Fruit fly (Drosophila melanogaster): Measurements from ENCODE around the gene CG45099.

The CG45099 gene

DNA sequence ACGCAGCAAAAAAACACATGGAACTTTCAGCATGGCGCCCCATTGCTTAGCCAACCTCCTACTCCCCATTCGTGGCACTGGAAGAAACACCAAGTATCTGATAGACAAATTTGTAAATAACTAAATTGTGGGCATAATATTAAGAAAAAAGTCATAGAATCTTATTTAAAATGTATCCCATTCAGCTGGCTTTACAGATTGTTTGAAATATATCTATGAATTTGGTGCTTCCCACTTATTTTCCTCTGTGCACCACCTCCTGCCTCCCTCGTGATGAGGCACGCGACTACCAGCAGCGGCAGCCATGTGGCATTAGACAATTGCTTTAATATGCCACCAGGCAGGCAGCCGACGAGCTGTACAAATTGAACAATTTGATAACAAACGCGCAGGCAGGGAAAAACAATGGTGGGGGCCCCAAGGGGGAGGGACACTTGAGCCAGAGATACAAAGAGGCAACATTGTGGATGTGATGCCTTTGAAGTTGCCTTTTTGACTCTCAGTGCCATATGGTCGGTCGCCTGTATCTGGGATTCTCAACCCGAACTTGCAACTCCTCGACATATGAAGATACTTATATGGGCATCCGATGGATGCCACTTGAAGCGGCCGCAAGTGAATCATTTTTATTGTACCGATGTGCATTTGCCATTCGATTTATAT is 15.2 kb upstream of the CG45099 start (continued):
- TF ChIP-seq Gug (GFP tag; IDR thresholded peaks at IDR 0.05) (peak; percentile 68), CG8319 (GFP tag; optimal IDR thresholded peaks at IDR 0.05) (no peak), CG11294 (GFP tag; IDR thresholded peaks at IDR 0.05) (peak; percentile 60), Hr39 (GFP tag; optimal IDR thresholded peaks at IDR 0.05) (peak; percentile 12), dsx (GFP tag; optimal IDR thresholded peaks at IDR 0.05; ENCODE audit: poor library complexity, severe bottlenecking) (peak; percentile 62), cyc (GFP tag; optimal IDR thresholded peaks at IDR 0.05) (peak; percentile 5), CG4318 (GFP tag; optimal IDR thresholded peaks at IDR 0.05) (peak; percentile 61), CG6792 (GFP tag; optimal IDR thresholded peaks at IDR 0.05) (peak; percentile 29), CG6276 (GFP tag; optimal IDR thresholded peaks at IDR 0.05) (peak; percentile 66), Ets96B (tag; optimal IDR thresholded peaks at IDR 0.05) (peak; percentile 55), Eip78C (GFP tag) (peak; percentile 85), CG34406 (GFP tag; optimal IDR thresholded peaks at IDR 0.05) (no peak), fkh (GFP tag; optimal IDR thresholded peaks at IDR 0.05) (peak; percentile 41), CG8119 (GFP tag; IDR thresholded peaks at IDR 0.05) (peak; percentile 85), CG16779 (tag; optimal IDR thresholded peaks at IDR 0.05) (peak; percentile 6), Eip75B (GFP tag; optimal IDR thresholded peaks at IDR 0.05) (peak; percentile 50), Smox (GFP tag; optimal IDR thresholded peaks at IDR 0.05) (no peak), fd59A (GFP tag; optimal IDR thresholded peaks at IDR 0.05) (peak; percentile 32), CG7368 (GFP tag; optimal IDR thresholded peaks at IDR 0.05) (no peak), Sox102F (GFP tag; optimal IDR thresholded peaks at IDR 0.05) (no peak), CG6854 (GFP tag; optimal IDR thresholded peaks at IDR 0.05) (no peak), OdsH (GFP tag; optimal IDR thresholded peaks at IDR 0.05) (peak; percentile 60), CG10631 (GFP tag; optimal IDR thresholded peaks at IDR 0.05) (peak; percentile 56), CG9139 (GFP tag; optimal IDR thresholded peaks at IDR 0.05) (no peak), net (GFP tag; optimal IDR thresholded peaks at IDR 0.05) (peak; percentile 62), Blimp-1 (GFP tag; optimal IDR thresholded peaks at IDR 0.05) (no peak), ss (GFP tag; optimal IDR thresholded peaks at IDR 0.05) (peak in 1 of 2 experiments; percentile 26), Sox15 (GFP tag; optimal IDR thresholded peaks at IDR 0.05) (no peak), CG8632 (GFP tag; optimal IDR thresholded peaks at IDR 0.05) (peak; percentile 31)

DNA sequence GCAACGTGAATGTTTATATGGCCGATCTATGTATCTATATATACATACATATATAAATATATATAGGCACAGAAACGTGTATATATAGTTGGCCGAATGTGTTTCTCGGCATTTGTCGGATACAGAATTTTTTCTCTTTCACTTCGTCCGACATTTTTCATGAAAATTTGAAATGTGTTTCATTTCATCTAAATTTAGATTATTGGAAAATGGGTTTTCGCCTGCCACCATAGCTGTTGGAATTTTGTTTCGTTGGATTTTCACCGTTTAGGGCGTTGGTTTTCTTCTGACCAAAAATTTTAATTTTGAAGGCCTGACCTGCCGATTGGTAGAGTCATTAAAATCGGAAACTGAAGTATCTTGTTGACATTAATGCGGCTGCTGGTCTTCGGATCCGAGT is 13.3 kb upstream of the CG45099 start:
- TF ChIP-seq Sox15 (GFP tag; optimal IDR thresholded peaks at IDR 0.05) (no peak), acj6 (GFP tag; optimal IDR thresholded peaks at IDR 0.05) (no peak), svp (GFP tag) (no peak), Sox102F (GFP tag; optimal IDR thresholded peaks at IDR 0.05) (no peak), CG7368 (GFP tag; optimal IDR thresholded peaks at IDR 0.05) (no peak), Eip75B (GFP tag; optimal IDR thresholded peaks at IDR 0.05) (no peak), CG3032 (tag; optimal IDR thresholded peaks at IDR 0.05) (no peak), CG15336 (GFP tag; IDR thresholded peaks at IDR 0.05) (no peak), achi (GFP tag; optimal IDR thresholded peaks at IDR 0.05) (no peak), CG32006 (GFP tag; optimal IDR thresholded peaks at IDR 0.05) (no peak), OdsH (GFP tag; optimal IDR thresholded peaks at IDR 0.05) (no peak), CG3919 (GFP tag; optimal IDR thresholded peaks at IDR 0.05) (no peak), Ets96B (tag; optimal IDR thresholded peaks at IDR 0.05) (no peak), topi (GFP tag; optimal IDR thresholded peaks at IDR 0.05) (no peak), Hr4 (GFP tag; optimal IDR thresholded peaks at IDR 0.05) (no peak), CG8632 (GFP tag; optimal IDR thresholded peaks at IDR 0.05) (no peak), CG8319 (GFP tag; optimal IDR thresholded peaks at IDR 0.05) (no peak)

DNA sequence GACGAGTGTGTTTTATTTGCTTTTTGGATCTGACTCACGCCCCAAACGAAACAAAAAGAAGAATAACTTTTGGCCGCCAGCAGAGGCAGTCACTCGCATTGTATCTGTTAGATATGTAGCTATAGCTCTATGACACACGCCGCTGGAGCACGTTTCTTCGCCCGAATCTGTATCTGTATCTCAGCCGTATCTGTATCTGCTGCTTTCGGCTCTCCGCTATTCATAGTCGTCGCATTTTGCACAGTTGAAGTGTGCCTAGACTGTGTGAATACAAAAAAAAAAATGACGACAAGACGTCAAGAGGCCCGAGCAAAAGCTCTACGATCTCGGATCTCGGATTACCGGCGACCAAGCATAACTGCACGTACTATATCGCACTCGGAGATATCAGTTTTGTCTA is 12.6 kb upstream of the CG45099 start:
- TF ChIP-seq CG6163 (GFP tag; IDR thresholded peaks at IDR 0.05) (0 out of 3 replicates have a peak, but pooled peaks have one; percentile 16), CG3032 (tag; optimal IDR thresholded peaks at IDR 0.05) (no peak), fkh (GFP tag; optimal IDR thresholded peaks at IDR 0.05) (peak; percentile 33)
